Worm (Caenorhabditis elegans) whole organism, late embryonic: Measurements from ENCODE around the gene T04C12.9.

Experiments used
- C08G9.2 ChIP-seq: sonication (generic microtip); optimal IDR thresholded peaks from 2 replicates; lab custom pipeline; 2016; ENCODE audit warnings: mild to moderate bottlenecking, missing genetic modification characterization, moderate library complexity, missing compliant biosample characterization
- C38D4.7 ChIP-seq: fragments of 200-800 bp; sonication (Bioruptor generic); optimal IDR thresholded peaks from 2 replicates; lab custom pipeline; 2018; ENCODE audit warnings: mild to moderate bottlenecking, missing genetic modification characterization, moderate library complexity, missing compliant biosample characterization
- F13H6.1 ChIP-seq: sonication (generic microtip); optimal IDR thresholded peaks from 2 replicates; lab custom pipeline; 2016; ENCODE audit warnings: missing genetic modification characterization, missing compliant biosample characterization
- K02D7.2 ChIP-seq: sonication (generic microtip); optimal IDR thresholded peaks from 2 replicates; lab custom pipeline; 2017; ENCODE audit warnings: mild to moderate bottlenecking, missing genetic modification characterization, missing compliant biosample characterization
- K09A11.1 ChIP-seq: sonication (generic microtip); optimal IDR thresholded peaks from 2 replicates; lab custom pipeline; 2017; ENCODE audit warnings: antibody characterized with exemption, mild to moderate bottlenecking, missing genetic modification characterization, missing compliant biosample characterization; ENCODE audit not compliant: insufficient read depth
- ahr-1 ChIP-seq: sonication (generic microtip); optimal IDR thresholded peaks from 2 replicates; lab custom pipeline; 2016; ENCODE audit warnings: missing genetic modification characterization, missing compliant biosample characterization
- ceh-34 ChIP-seq: sonication (generic microtip); optimal IDR thresholded peaks from 2 replicates; lab custom pipeline; 2016; ENCODE audit warnings: mild to moderate bottlenecking, missing genetic modification characterization, missing compliant biosample characterization
- ceh-45 ChIP-seq: fragments of 200-800 bp; sonication (Bioruptor generic); IDR thresholded peaks from 2 replicates; pipeline ENCODE4 v1.3.6; 2022; ENCODE audit warnings: missing genetic modification reagents, missing genetic modification characterization, missing compliant biosample characterization
- ceh-48 ChIP-seq: sonication (generic microtip); optimal IDR thresholded peaks from 2 replicates; lab custom pipeline; 2016; ENCODE audit warnings: missing genetic modification characterization, inconsistent platforms, missing compliant biosample characterization
- ceh-6 ChIP-seq: fragments of 200-800 bp; sonication (Bioruptor generic); optimal IDR thresholded peaks from 2 replicates; lab custom pipeline; 2018; ENCODE audit warnings: mild to moderate bottlenecking, missing genetic modification characterization, missing compliant biosample characterization
- che-1 ChIP-seq: sonication (generic microtip); optimal IDR thresholded peaks from 2 replicates; lab custom pipeline; 2016; ENCODE audit warnings: mild to moderate bottlenecking, missing genetic modification characterization, missing compliant biosample characterization
- dve-1 ChIP-seq: sonication (generic microtip); optimal IDR thresholded peaks from 2 replicates; lab custom pipeline; 2017; ENCODE audit warnings: antibody characterized with exemption, mild to moderate bottlenecking, missing genetic modification characterization, missing compliant biosample characterization
- elt-2 ChIP-seq: sonication (generic microtip); optimal IDR thresholded peaks from 2 replicates; lab custom pipeline; 2016; ENCODE audit warnings: missing genetic modification reagents, missing genetic modification characterization, missing compliant biosample characterization
- ets-4 ChIP-seq: sonication (generic microtip); optimal IDR thresholded peaks from 2 replicates; lab custom pipeline; 2016; ENCODE audit warnings: missing genetic modification characterization, missing compliant biosample characterization
- fkh-10 ChIP-seq: fragments of 150-350 bp; optimal IDR thresholded peaks from 2 replicates; lab custom pipeline; 2014; ENCODE audit warnings: missing biosample characterization, missing genetic modification reagents, missing genetic modification characterization
- gmeb-2 ChIP-seq: sonication (generic microtip); optimal IDR thresholded peaks from 2 replicates; lab custom pipeline; 2016; ENCODE audit warnings: missing genetic modification characterization, inconsistent platforms, missing compliant biosample characterization
- hlh-13 ChIP-seq: fragments of 200-800 bp; sonication (Bioruptor generic); optimal IDR thresholded peaks from 2 replicates; lab custom pipeline; 2018; ENCODE audit warnings: mild to moderate bottlenecking, missing genetic modification characterization, missing compliant biosample characterization
- hlh-30 ChIP-seq: sonication (generic microtip); optimal IDR thresholded peaks from 2 replicates; lab custom pipeline; 2017; ENCODE audit warnings: antibody characterized with exemption, missing genetic modification characterization, missing compliant biosample characterization; ENCODE audit not compliant: insufficient read depth
- hlh-8 ChIP-seq: sonication (generic microtip); optimal IDR thresholded peaks from 2 replicates; lab custom pipeline; 2016; ENCODE audit warnings: missing genotype, missing genetic modification characterization, missing compliant biosample characterization
- lim-6 ChIP-seq: sonication (generic microtip); optimal IDR thresholded peaks from 2 replicates; lab custom pipeline; 2016; ENCODE audit warnings: missing genetic modification characterization, missing compliant biosample characterization
- mec-3 ChIP-seq: sonication (generic microtip); optimal IDR thresholded peaks from 2 replicates; lab custom pipeline; 2016; ENCODE audit warnings: borderline replicate concordance, missing genetic modification characterization, missing compliant biosample characterization
- nfya-1 ChIP-seq: sonication (generic microtip); optimal IDR thresholded peaks from 2 replicates; lab custom pipeline; 2017; ENCODE audit warnings: missing genetic modification characterization, mild to moderate bottlenecking, missing compliant biosample characterization, antibody characterized with exemption, moderate library complexity
- nhr-232 ChIP-seq: sonication (generic microtip); optimal IDR thresholded peaks from 2 replicates; lab custom pipeline; 2016; ENCODE audit warnings: missing genetic modification characterization, missing compliant biosample characterization
- odd-2 ChIP-seq: sonication (generic microtip); optimal IDR thresholded peaks from 2 replicates; lab custom pipeline; 2017; ENCODE audit warnings: antibody characterized with exemption, mild to moderate bottlenecking, missing genetic modification characterization, missing compliant biosample characterization
- pag-3 ChIP-seq: sonication (generic microtip); optimal IDR thresholded peaks from 2 replicates; lab custom pipeline; 2016; ENCODE audit warnings: missing compliant biosample characterization, missing genetic modification characterization, borderline replicate concordance
- pha-2 ChIP-seq: sonication (generic microtip); optimal IDR thresholded peaks from 2 replicates; lab custom pipeline; 2017; ENCODE audit warnings: mild to moderate bottlenecking, missing genetic modification characterization, missing compliant biosample characterization
- pqm-1 ChIP-seq: sonication (generic microtip); optimal IDR thresholded peaks from 2 replicates; lab custom pipeline; 2016; ENCODE audit warnings: missing genetic modification characterization, missing compliant biosample characterization
- pros-1 ChIP-seq: fragments of 150-350 bp; optimal IDR thresholded peaks from 2 replicates; lab custom pipeline; 2014; ENCODE audit warnings: missing biosample characterization, missing genetic modification reagents, missing genetic modification characterization
- sox-2 ChIP-seq: fragments of 200-800 bp; sonication (Bioruptor generic); IDR thresholded peaks from 2 replicates; pipeline ENCODE4 v1.3.6; 2022; ENCODE audit warnings: missing genetic modification reagents, missing genetic modification characterization, missing compliant biosample characterization
- tbx-2 ChIP-seq: sonication (generic microtip); optimal IDR thresholded peaks from 2 replicates; lab custom pipeline; 2016; ENCODE audit warnings: missing genetic modification characterization, missing compliant biosample characterization
- tbx-7 ChIP-seq: sonication (generic microtip); optimal IDR thresholded peaks from 2 replicates; lab custom pipeline; 2016; ENCODE audit warnings: missing genotype, missing genetic modification characterization, missing compliant biosample characterization
- unc-3 ChIP-seq, 2 experiments: fragments of 200-800 bp in 1 of 2; sonication (Bioruptor generic) in 1 of 2; sonication (generic microtip) in 1 of 2; conservative IDR thresholded peaks in 1 of 2; optimal IDR thresholded peaks in 1 of 2; 2 replicates each; pipeline versions ENCODE4 v1.3.6 to Lab custom; 2016 to 2022; ENCODE audit warnings: missing compliant biosample characterization in 2 of 2, missing genetic modification characterization in 2 of 2, missing genetic modification reagents in 1 of 2
- unc-42 ChIP-seq: sonication (generic microtip); optimal IDR thresholded peaks from 2 replicates; lab custom pipeline; 2016; ENCODE audit warnings: missing genotype, missing genetic modification characterization, missing compliant biosample characterization
- unc-55 ChIP-seq: sonication (generic microtip); optimal IDR thresholded peaks from 2 replicates; lab custom pipeline; 2017; ENCODE audit warnings: missing biosample characterization, missing genetic modification reagents, missing genetic modification characterization
- unc-86 ChIP-seq: sonication (generic microtip); optimal IDR thresholded peaks from 2 replicates; lab custom pipeline; 2016; ENCODE audit warnings: missing genetic modification characterization, missing compliant biosample characterization
- zip-5 ChIP-seq: sonication (generic microtip); optimal IDR thresholded peaks from 2 replicates; lab custom pipeline; 2016; ENCODE audit warnings: missing genetic modification characterization, missing compliant biosample characterization

T04C12.9 gene

DNA sequence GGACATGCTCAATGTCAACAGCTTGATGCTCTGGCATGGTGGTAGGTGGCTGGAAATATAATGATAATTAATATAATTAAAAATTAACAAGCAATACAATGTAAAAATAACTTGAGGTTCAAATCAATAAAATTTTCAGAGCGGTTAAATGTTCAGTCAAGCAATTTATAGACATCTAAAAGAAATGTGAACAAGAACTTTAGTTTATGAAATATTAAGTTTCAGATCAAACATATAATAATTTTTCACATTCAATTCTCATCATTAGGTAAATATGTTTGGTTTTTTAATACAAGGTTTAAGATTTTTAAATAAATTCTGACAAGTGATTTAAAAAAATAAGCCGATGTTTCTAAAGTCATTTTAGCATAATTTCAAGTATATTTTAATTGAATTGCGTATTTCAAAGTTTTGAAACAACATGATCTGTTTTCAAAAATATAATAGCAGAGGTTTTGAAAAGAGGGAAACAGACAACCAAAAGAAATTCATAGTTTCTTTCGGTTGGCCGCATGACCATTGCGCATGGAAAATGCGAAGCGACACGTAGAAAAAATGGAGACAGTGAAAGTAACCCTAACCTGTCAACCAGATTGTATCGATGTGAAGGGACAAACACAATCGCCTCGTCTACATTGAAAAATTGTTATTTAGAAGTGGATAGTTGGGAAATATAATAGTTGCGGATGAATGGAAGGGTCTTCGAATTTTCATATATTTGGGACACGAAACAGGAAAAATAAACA lies 2.6 kb downstream of the T04C12.9 start, which contains the start of gene T04C12.11:
T04C12.11 (minus strand) TSS at position 51 of the 746 bp plus-strand sequence.
- TF ChIP-seq C38D4.7 (GFP tag; lab: Kevin White, UChicago) (no peak), ets-4 (no peak), unc-3 (GFP tag; conservative IDR thresholded peaks at IDR 0.05; lab: Robert Waterston, UW) (no peak), unc-3 (tag; optimal IDR thresholded peaks at IDR 0.05; lab: Kevin White, UChicago) (no peak), ceh-34 (tag; lab: Kevin White, UChicago) (no peak), pag-3 (tag; lab: Kevin White, UChicago) (no peak), tbx-7 (tag; lab: Kevin White, UChicago) (no peak), K02D7.2 (tag; lab: Kevin White, UChicago) (no peak), nfya-1 (tag; lab: Kevin White, UChicago) (no peak), lim-6 (tag; lab: Kevin White, UChicago) (no peak), hlh-8 (no peak), unc-86 (tag; lab: Kevin White, UChicago) (no peak)

DNA sequence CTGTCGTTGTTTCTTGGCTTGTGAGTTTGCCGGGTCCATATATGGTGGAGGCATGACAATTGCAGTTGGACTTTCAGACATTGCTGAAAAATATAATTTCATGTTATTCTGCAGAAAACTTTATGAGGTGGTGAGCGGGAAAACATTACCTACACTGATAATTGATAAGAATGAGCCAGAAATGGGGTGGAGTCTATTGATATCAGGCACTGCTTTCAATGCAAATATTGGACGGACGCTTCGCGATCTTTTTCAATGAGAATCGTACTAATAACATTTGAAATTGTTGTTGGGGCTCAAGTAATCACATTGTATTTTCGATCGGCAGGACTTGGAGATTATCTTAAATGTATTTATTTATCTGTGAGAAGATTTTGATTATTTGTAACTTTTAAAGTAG lies 3.8 kb downstream of the T04C12.9 start, which contains the start of gene T04C12.1:
T04C12.1 (minus strand) TSS at position 90 of the 400 bp plus-strand sequence.
- TF ChIP-seq sox-2 (GFP tag; lab: Robert Waterston, UW): no peak
- peak; percentile 45 for TF ChIP-seq elt-2 (tag; lab: Kevin White, UChicago)

DNA sequence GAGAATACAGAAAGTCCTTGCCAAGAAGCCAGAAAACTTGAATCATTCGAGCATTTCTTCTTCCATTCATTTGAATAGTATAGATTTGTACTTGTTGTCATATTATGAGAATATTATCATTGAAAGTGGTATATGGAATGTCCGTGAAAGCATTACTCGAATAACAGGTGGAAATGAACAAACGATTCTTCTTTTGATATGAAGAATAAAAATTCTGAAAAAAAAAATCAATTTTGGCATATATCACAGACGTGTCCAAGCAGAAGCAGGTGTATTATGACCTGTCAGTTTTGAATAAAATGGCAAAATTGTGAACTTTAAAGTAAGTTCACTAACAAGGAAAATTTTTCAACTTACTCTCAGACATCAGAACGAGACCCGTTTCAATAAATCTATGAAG lies 6.0 kb downstream of the T04C12.9 start, which contains the start of gene srh-75:
srh-75 (minus strand) TSS at position 101 of the 400 bp plus-strand sequence.
- TF ChIP-seq K09A11.1 (no peak), hlh-30 (tag; lab: Kevin White, UChicago) (no peak), odd-2 (tag; lab: Kevin White, UChicago) (no peak), hlh-13 (GFP tag; lab: Kevin White, UChicago) (no peak), C08G9.2 (no peak), tbx-2 (no peak), nfya-1 (tag; lab: Kevin White, UChicago) (no peak), ceh-48 (tag; lab: Kevin White, UChicago) (no peak), pha-2 (tag; lab: Kevin White, UChicago) (no peak), F13H6.1 (no peak), pros-1 (no peak), pag-3 (tag; lab: Kevin White, UChicago) (no peak), K02D7.2 (tag; lab: Kevin White, UChicago) (no peak), pqm-1 (tag; lab: Kevin White, UChicago) (no peak), unc-42 (tag; lab: Kevin White, UChicago) (no peak), zip-5 (tag; lab: Kevin White, UChicago) (no peak), mec-3 (tag; lab: Kevin White, UChicago) (no peak), ceh-6 (GFP tag; lab: Kevin White, UChicago) (no peak), fkh-10 (GFP tag; lab: Kevin White, UChicago) (no peak)

DNA sequence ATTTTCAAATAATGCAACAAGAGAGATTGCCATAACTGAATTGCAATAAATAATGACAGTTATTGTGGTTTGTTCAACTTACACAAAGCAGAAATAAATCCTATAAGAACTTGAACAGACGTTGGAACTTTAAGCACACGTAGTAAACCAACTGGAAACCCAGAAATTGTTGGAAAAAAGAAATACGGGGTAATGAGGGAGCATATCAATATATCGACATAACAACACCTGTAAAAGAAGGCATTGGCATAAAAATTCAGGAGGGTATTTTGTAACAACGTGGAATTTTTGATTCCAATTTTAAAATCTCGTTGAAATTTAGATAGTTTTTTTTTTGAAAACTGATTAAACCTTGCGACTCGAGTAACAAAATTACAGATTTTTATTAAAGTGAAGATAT lies 6.5 kb downstream of the T04C12.9 start:
- no peak for TF ChIP-seq ceh-45 (GFP tag; lab: Robert Waterston, UW)
- no peak for TF ChIP-seq K09A11.1
- no peak for TF ChIP-seq unc-55 (GFP tag; lab: Kevin White, UChicago)
- TF ChIP-seq nhr-232 (tag; lab: Kevin White, UChicago): no peak
- no peak for TF ChIP-seq sox-2 (GFP tag; lab: Robert Waterston, UW)
- TF ChIP-seq ahr-1 (tag; lab: Kevin White, UChicago): no peak
- TF ChIP-seq che-1 (tag; lab: Kevin White, UChicago): no peak
- no peak for TF ChIP-seq gmeb-2 (tag; lab: Kevin White, UChicago)
- TF ChIP-seq F13H6.1: no peak
- TF ChIP-seq dve-1 (tag; lab: Kevin White, UChicago): no peak
